Fruit fly (Drosophila melanogaster): ENCODE data around the gene CG5958.
A peak's percentile ranks its signal among the peaks of the same experiment; 100 is the strongest.

The CG5958 gene

dm6 chr2L:7422429-7423283 is 10.7 kb downstream of the CG5958 start (continued):
- TF ChIP-seq Opbp (GFP tag; IDR thresholded peaks at IDR 0.05; ENCODE audit: partially characterized antibody) (0 out of 3 replicates have a peak, but pooled peaks have one; percentile 33), Ssrp (tag; optimal IDR thresholded peaks at IDR 0.05) (peak; percentile 6), CG10654 (GFP tag; optimal IDR thresholded peaks at IDR 0.05) (no peak), Bdp1 (GFP tag; optimal IDR thresholded peaks at IDR 0.05) (no peak), CG7928 (GFP tag; optimal IDR thresholded peaks at IDR 0.05) (no peak), ssp (GFP tag; IDR thresholded peaks at IDR 0.05) (0 out of 2 replicates have a peak, but pooled peaks have one; percentile 6), Sox102F (GFP tag; optimal IDR thresholded peaks at IDR 0.05) (peak; percentile 14), lov (optimal IDR thresholded peaks at IDR 0.05) (no peak), lov (GFP tag; IDR thresholded peaks at IDR 0.05) (no peak), CG8765 (GFP tag; IDR thresholded peaks at IDR 0.05) (no peak), CTCF (GFP tag; optimal IDR thresholded peaks at IDR 0.05) (no peak), CG10267 (tag; optimal IDR thresholded peaks at IDR 0.05) (no peak), CG7556 (GFP tag; optimal IDR thresholded peaks at IDR 0.05) (peak; percentile 33), GATAe (GFP tag; conservative IDR thresholded peaks at IDR 0.05) (no peak), Drgx (GFP tag; IDR thresholded peaks at IDR 0.05) (peak; percentile 65), chif (GFP tag; optimal IDR thresholded peaks at IDR 0.05) (peak in 1 of 2 experiments; percentile 1), CG18262 (tag; optimal IDR thresholded peaks at IDR 0.05) (peak; percentile 34), CG3163 (GFP tag; optimal IDR thresholded peaks at IDR 0.05) (no peak), bsh (GFP tag; optimal IDR thresholded peaks at IDR 0.05) (peak in 1 of 2 experiments; percentile 73), Nf-YC (tag; optimal IDR thresholded peaks at IDR 0.05) (no peak), bbx (GFP tag; IDR thresholded peaks at IDR 0.05; ENCODE audit: partially characterized antibody) (no peak; the same call in 1 of the 2 replicates), Blimp-1 (GFP tag; optimal IDR thresholded peaks at IDR 0.05) (peak; percentile 2), CG11504 (tag; optimal IDR thresholded peaks at IDR 0.05) (peak; percentile 27), CG4820 (GFP tag; optimal IDR thresholded peaks at IDR 0.05) (peak; percentile 21), cg (GFP tag; optimal IDR thresholded peaks at IDR 0.05) (peak; percentile 55), CG14667 (GFP tag; IDR thresholded peaks at IDR 0.05) (no peak), Awh (GFP tag; IDR thresholded peaks at IDR 0.05) (no peak), CG2678 (tag; optimal IDR thresholded peaks at IDR 0.05) (peak; percentile 7), Hmx (GFP tag; optimal IDR thresholded peaks at IDR 0.05) (no peak), wor (GFP tag; IDR thresholded peaks at IDR 0.05) (no peak), Dp (GFP tag; optimal IDR thresholded peaks at IDR 0.05) (no peak), CG6175 (GFP tag; IDR thresholded peaks at IDR 0.05) (0 out of 3 replicates have a peak, but pooled peaks have one; percentile 25), disco-r (GFP tag; optimal IDR thresholded peaks at IDR 0.05) (no peak), nerfin-2 (GFP tag; IDR thresholded peaks at IDR 0.05; ENCODE audit: partially characterized antibody) (no peak), CG42726 (GFP tag; IDR thresholded peaks at IDR 0.05; ENCODE audit: partially characterized antibody) (0 out of 2 replicates have a peak, but pooled peaks have one; percentile 40), CG10979 (tag; optimal IDR thresholded peaks at IDR 0.05) (peak; percentile 15), CG2712 (tag; optimal IDR thresholded peaks at IDR 0.05) (peak; percentile 22), CG32532 (GFP tag; IDR thresholded peaks at IDR 0.05) (no peak), CG3407 (GFP tag; optimal IDR thresholded peaks at IDR 0.05) (peak; percentile 3), CG34422 (GFP tag; IDR thresholded peaks at IDR 0.05) (no peak), gsb (GFP tag; IDR thresholded peaks at IDR 0.05) (0 out of 2 replicates have a peak, but pooled peaks have one; percentile 13), ken (GFP tag; IDR thresholded peaks at IDR 0.05) (peak; percentile 50; the same call in 1 of the 3 replicates), dpn (GFP tag; optimal IDR thresholded peaks at IDR 0.05) (no peak), usp (GFP tag; optimal IDR thresholded peaks at IDR 0.05) (no peak), Ravus (GFP tag; IDR thresholded peaks at IDR 0.05) (no peak), Side (GFP tag; optimal IDR thresholded peaks at IDR 0.05) (no peak), nom (GFP tag; optimal IDR thresholded peaks at IDR 0.05) (peak; percentile 40), psq (GFP tag; optimal IDR thresholded peaks at IDR 0.05) (no peak), sob (GFP tag; IDR thresholded peaks at IDR 0.05) (0 out of 2 replicates have a peak, but pooled peaks have one; percentile 15)
